Worm (Caenorhabditis elegans) whole organism, mixed stage, embryonic: ENCODE results near the gene dagl-2.
A peak's percentile ranks its signal among the peaks of the same experiment; 100 is the strongest.

Source experiments
- M03D4.4 ChIP-seq: sonication (generic microtip); optimal IDR thresholded peaks from 2 replicates; lab custom pipeline; 2017; ENCODE audit warnings: mild to moderate bottlenecking, missing genetic modification characterization, missing compliant biosample characterization
- bed-3 ChIP-seq: fragments of 200-800 bp; sonication (Bioruptor generic); optimal IDR thresholded peaks from 3 replicates; lab custom pipeline; 2018; ENCODE audit warnings: mild to moderate bottlenecking, missing genetic modification characterization, moderate library complexity, missing compliant biosample characterization
- blmp-1 ChIP-seq: fragments of 150-350 bp; optimal IDR thresholded peaks from 2 replicates; lab custom pipeline; 2014; ENCODE audit warnings: missing biosample characterization, missing genetic modification characterization
- ceh-39 ChIP-seq: fragments of 150-350 bp; optimal IDR thresholded peaks from 2 replicates; lab custom pipeline; 2014; ENCODE audit warnings: missing biosample characterization, missing genetic modification characterization
- ceh-83 ChIP-seq: fragments of 200-800 bp; sonication (Bioruptor generic); optimal IDR thresholded peaks from 2 replicates; lab custom pipeline; 2018; ENCODE audit warnings: mild to moderate bottlenecking, missing genetic modification characterization, missing compliant biosample characterization
- ces-1 ChIP-seq: fragments of 150-350 bp; optimal IDR thresholded peaks from 2 replicates; lab custom pipeline; 2014; ENCODE audit warnings: missing biosample characterization, missing genetic modification reagents, missing genetic modification characterization
- cnd-1 ChIP-seq: fragments of 200-800 bp; sonication (Bioruptor generic); optimal IDR thresholded peaks from 2 replicates; lab custom pipeline; 2018; ENCODE audit warnings: mild to moderate bottlenecking, missing genetic modification characterization, missing compliant biosample characterization
- drap-1 ChIP-seq: fragments of 200-800 bp; sonication (Bioruptor generic); optimal IDR thresholded peaks from 3 replicates; lab custom pipeline; 2018; ENCODE audit warnings: mild to moderate bottlenecking, missing genetic modification characterization, missing compliant biosample characterization
- elt-1 ChIP-seq: sonication (generic microtip); optimal IDR thresholded peaks from 2 replicates; lab custom pipeline; 2017; ENCODE audit warnings: missing genetic modification characterization, mild to moderate bottlenecking, missing compliant biosample characterization, antibody characterized with exemption, moderate library complexity, borderline replicate concordance; ENCODE audit not compliant: insufficient read depth
- elt-3 ChIP-seq: fragments of 150-350 bp; optimal IDR thresholded peaks from 2 replicates; lab custom pipeline; 2014; ENCODE audit warnings: missing biosample characterization, missing genetic modification characterization
- flh-1 ChIP-seq: fragments of 200-800 bp; sonication (Bioruptor generic); optimal IDR thresholded peaks from 2 replicates; lab custom pipeline; 2018; ENCODE audit warnings: mild to moderate bottlenecking, missing genetic modification characterization, moderate library complexity, missing compliant biosample characterization
- hlh-1 ChIP-seq: fragments of 150-350 bp; optimal IDR thresholded peaks from 2 replicates; lab custom pipeline; 2014; ENCODE audit warnings: missing biosample characterization, missing genetic modification reagents, missing genetic modification characterization
- lin-13 ChIP-seq: fragments of 150-350 bp; optimal IDR thresholded peaks from 2 replicates; lab custom pipeline; 2014; ENCODE audit warnings: missing biosample characterization, missing genetic modification characterization
- lin-32 ChIP-seq: fragments of 200-800 bp; sonication (Bioruptor generic); optimal IDR thresholded peaks from 2 replicates; lab custom pipeline; 2018; ENCODE audit warnings: mild to moderate bottlenecking, missing genetic modification characterization, missing compliant biosample characterization
- mab-5 ChIP-seq: fragments of 150-350 bp; optimal IDR thresholded peaks from 2 replicates; lab custom pipeline; 2014; ENCODE audit warnings: missing biosample characterization, missing genetic modification characterization
- mep-1 ChIP-seq: fragments of 150-350 bp; optimal IDR thresholded peaks from 2 replicates; lab custom pipeline; 2017; ENCODE audit warnings: missing biosample characterization, missing genetic modification reagents, missing genetic modification characterization, inconsistent platforms
- mls-2 ChIP-seq: sonication (generic microtip); optimal IDR thresholded peaks from 2 replicates; lab custom pipeline; 2016; ENCODE audit warnings: mild to moderate bottlenecking, missing genetic modification characterization, moderate library complexity, missing compliant biosample characterization
- nhr-12 ChIP-seq: fragments of 150-350 bp; optimal IDR thresholded peaks from 2 replicates; lab custom pipeline; 2014; ENCODE audit warnings: missing biosample characterization, missing genetic modification characterization
- nhr-2 ChIP-seq: fragments of 150-350 bp; optimal IDR thresholded peaks from 2 replicates; lab custom pipeline; 2014; ENCODE audit warnings: missing biosample characterization, missing genetic modification characterization
- nhr-237 ChIP-seq: fragments of 150-350 bp; optimal IDR thresholded peaks from 2 replicates; lab custom pipeline; 2014; ENCODE audit warnings: missing biosample characterization, missing genetic modification characterization
- nhr-28 ChIP-seq: fragments of 150-350 bp; optimal IDR thresholded peaks from 2 replicates; lab custom pipeline; 2014; ENCODE audit warnings: missing biosample characterization, missing genetic modification characterization
- nhr-76 ChIP-seq: sonication (generic microtip); optimal IDR thresholded peaks from 2 replicates; lab custom pipeline; 2017; ENCODE audit warnings: missing biosample characterization, missing genetic modification characterization
- pha-4 ChIP-seq: fragments of 150-350 bp; optimal IDR thresholded peaks from 2 replicates; lab custom pipeline; 2018; ENCODE audit warnings: missing biosample characterization, missing genetic modification reagents, missing genetic modification characterization
- sem-2 ChIP-seq: fragments of 200-800 bp; sonication (Bioruptor generic); optimal IDR thresholded peaks from 2 replicates; lab custom pipeline; 2018; ENCODE audit warnings: mild to moderate bottlenecking, missing genetic modification characterization, missing compliant biosample characterization
- sptf-1 ChIP-seq: sonication (generic microtip); optimal IDR thresholded peaks from 2 replicates; lab custom pipeline; 2017; ENCODE audit warnings: mild to moderate bottlenecking, missing genetic modification characterization, moderate library complexity, missing compliant biosample characterization
- tbx-8 ChIP-seq: fragments of 200-800 bp; sonication (Bioruptor generic); optimal IDR thresholded peaks from 2 replicates; lab custom pipeline; 2018; ENCODE audit warnings: mild to moderate bottlenecking, missing genetic modification characterization, moderate library complexity, missing compliant biosample characterization
- unc-39 ChIP-seq: fragments of 150-350 bp; optimal IDR thresholded peaks from 2 replicates; lab custom pipeline; 2014; ENCODE audit warnings: missing biosample characterization, missing genetic modification characterization
- unc-62 ChIP-seq: fragments of 150-350 bp; optimal IDR thresholded peaks from 2 replicates; lab custom pipeline; 2014; ENCODE audit warnings: missing biosample characterization, missing genetic modification reagents, missing genetic modification characterization
- ztf-11 ChIP-seq: fragments of 150-350 bp; optimal IDR thresholded peaks from 2 replicates; lab custom pipeline; 2014; ENCODE audit warnings: missing biosample characterization, missing genetic modification characterization

Gene dagl-2

ce11 chrIII:750028-750427 is 33.1 kb downstream of the dagl-2 start:
- TF ChIP-seq nhr-28 (no peak), ztf-11 (no peak), pha-4 (tag; lab: Kevin White, UChicago) (no peak), M03D4.4 (tag; lab: Kevin White, UChicago) (no peak), mep-1 (tag; lab: Kevin White, UChicago) (no peak), elt-1 (tag; lab: Kevin White, UChicago) (no peak), ceh-39 (tag; lab: Kevin White, UChicago) (no peak), mls-2 (tag; lab: Kevin White, UChicago) (no peak), hlh-1 (tag; lab: Kevin White, UChicago) (no peak), ces-1 (no peak), mab-5 (tag; lab: Kevin White, UChicago) (no peak), nhr-2 (tag; lab: Kevin White, UChicago) (no peak), sem-2 (GFP tag; lab: Kevin White, UChicago) (no peak)

- TF ChIP-seq nhr-76 (tag; lab: Kevin White, UChicago) (no peak), nhr-12 (tag; lab: Kevin White, UChicago) (no peak), ceh-83 (no peak), tbx-8 (GFP tag; lab: Kevin White, UChicago) (no peak), pha-4 (tag; lab: Kevin White, UChicago) (no peak), sem-2 (GFP tag; lab: Kevin White, UChicago) (no peak), flh-1 (GFP tag; lab: Kevin White, UChicago) (no peak)
Observed at ce11 chrIII:748782-749181, 34.3 kb downstream of the dagl-2 start.

ce11 chrIII:744459-744858 is 38.6 kb downstream of the dagl-2 start:
- TF ChIP-seq tbx-8 (GFP tag; lab: Kevin White, UChicago): no peak
- peak; percentile 41 for TF ChIP-seq blmp-1 (tag; lab: Kevin White, UChicago)
- TF ChIP-seq elt-1 (tag; lab: Kevin White, UChicago): no peak
- TF ChIP-seq elt-3: no peak
- no peak for TF ChIP-seq ztf-11
- TF ChIP-seq mep-1 (tag; lab: Kevin White, UChicago): no peak
- TF ChIP-seq pha-4 (tag; lab: Kevin White, UChicago): no peak
- no peak for TF ChIP-seq bed-3 (GFP tag; lab: Kevin White, UChicago)
- no peak for TF ChIP-seq drap-1 (GFP tag; lab: Kevin White, UChicago)

ce11 chrIII:740382-740781 is 42.7 kb downstream of the dagl-2 start, which contains the start of gene idpp-1:
idpp-1 (plus strand) TSS chrIII:740682.
- TF ChIP-seq elt-1 (tag; lab: Kevin White, UChicago) (no peak), mls-2 (tag; lab: Kevin White, UChicago) (no peak), lin-13 (tag; lab: Kevin White, UChicago) (no peak), sptf-1 (tag; lab: Kevin White, UChicago) (no peak), unc-39 (no peak), unc-62 (GFP tag; lab: Kevin White, UChicago) (no peak), ceh-39 (tag; lab: Kevin White, UChicago) (no peak), lin-32 (no peak), ztf-11 (no peak), cnd-1 (no peak), elt-3 (no peak), bed-3 (GFP tag; lab: Kevin White, UChicago) (no peak), mep-1 (tag; lab: Kevin White, UChicago) (no peak), nhr-237 (tag; lab: Kevin White, UChicago) (no peak), nhr-12 (tag; lab: Kevin White, UChicago) (no peak), blmp-1 (tag; lab: Kevin White, UChicago) (no peak), nhr-76 (tag; lab: Kevin White, UChicago) (no peak), hlh-1 (tag; lab: Kevin White, UChicago) (no peak), pha-4 (tag; lab: Kevin White, UChicago) (no peak)

ce11 chrIII:728694-729093 is 54.4 kb downstream of the dagl-2 start:
- TF ChIP-seq blmp-1 (tag; lab: Kevin White, UChicago): no peak
- TF ChIP-seq unc-39: no peak
- TF ChIP-seq nhr-12 (tag; lab: Kevin White, UChicago): no peak
- TF ChIP-seq, all 35 proteins: peak for 0
